Fruit fly (Drosophila melanogaster): ENCODE measurements around the gene CG15011.

CG15011 gene

dm6 chr3L:4270949-4271827, 12.2 kb upstream of the CG15011 start (continued):
- TF ChIP-seq CG3032 (tag; optimal IDR thresholded peaks at IDR 0.05) (peak; percentile 34), Eip93F (GFP tag; optimal IDR thresholded peaks at IDR 0.05) (no peak), CG1621 (tag; optimal IDR thresholded peaks at IDR 0.05) (no peak)

- peak; percentile 83 for TF ChIP-seq CG3032 (tag; optimal IDR thresholded peaks at IDR 0.05)
- TF ChIP-seq achi (GFP tag; optimal IDR thresholded peaks at IDR 0.05): peak; percentile 81
- no peak for TF ChIP-seq fkh (GFP tag; optimal IDR thresholded peaks at IDR 0.05)
- peak; percentile 94 for TF ChIP-seq Eip78C (GFP tag)
- TF ChIP-seq Ets96B (tag; optimal IDR thresholded peaks at IDR 0.05): peak; percentile 78
- peak; percentile 71 for TF ChIP-seq CG6854 (GFP tag; optimal IDR thresholded peaks at IDR 0.05)
- peak; percentile 13 for TF ChIP-seq dac (GFP tag; optimal IDR thresholded peaks at IDR 0.05)
- TF ChIP-seq CG10631 (GFP tag; optimal IDR thresholded peaks at IDR 0.05): peak; percentile 71
- peak; percentile 51 for TF ChIP-seq CG7368 (GFP tag; optimal IDR thresholded peaks at IDR 0.05)
- TF ChIP-seq pdm3 (GFP tag; optimal IDR thresholded peaks at IDR 0.05): peak; percentile 59
- peak; percentile 80 for TF ChIP-seq CG6276 (GFP tag; optimal IDR thresholded peaks at IDR 0.05)
- peak; percentile 89 for TF ChIP-seq CG8119 (GFP tag; IDR thresholded peaks at IDR 0.05)
- TF ChIP-seq Sox15 (GFP tag; optimal IDR thresholded peaks at IDR 0.05): peak; percentile 37
- TF ChIP-seq CG4318 (GFP tag; optimal IDR thresholded peaks at IDR 0.05): peak; percentile 70
- TF ChIP-seq CG31627 (GFP tag; optimal IDR thresholded peaks at IDR 0.05): peak; percentile 33
- TF ChIP-seq esn (GFP tag; optimal IDR thresholded peaks at IDR 0.05): peak; percentile 75
- TF ChIP-seq spab (GFP tag; optimal IDR thresholded peaks at IDR 0.05): peak; percentile 73
- TF ChIP-seq OdsH (GFP tag; optimal IDR thresholded peaks at IDR 0.05): peak; percentile 79
- peak; percentile 66 for TF ChIP-seq CG10669 (GFP tag; optimal IDR thresholded peaks at IDR 0.05)
- TF ChIP-seq Hr38 (GFP tag; optimal IDR thresholded peaks at IDR 0.05): no peak
- peak; percentile 58 for TF ChIP-seq fd59A (GFP tag; optimal IDR thresholded peaks at IDR 0.05)
- TF ChIP-seq CG6808 (GFP tag; optimal IDR thresholded peaks at IDR 0.05): peak; percentile 79
- TF ChIP-seq Eip75B (GFP tag; optimal IDR thresholded peaks at IDR 0.05): peak; percentile 46
- TF ChIP-seq ss (GFP tag; optimal IDR thresholded peaks at IDR 0.05): peak; percentile 77
- TF ChIP-seq CG1621 (tag; optimal IDR thresholded peaks at IDR 0.05): peak; percentile 56
- peak; percentile 51 for TF ChIP-seq cyc (GFP tag; optimal IDR thresholded peaks at IDR 0.05)
- TF ChIP-seq dsx (GFP tag; optimal IDR thresholded peaks at IDR 0.05; ENCODE audit: poor library complexity, severe bottlenecking): peak; percentile 81
- peak; percentile 78 for TF ChIP-seq CG3919 (GFP tag; optimal IDR thresholded peaks at IDR 0.05)
- peak; percentile 29; the same call in 1 of the 2 replicates for TF ChIP-seq CG11294 (GFP tag; IDR thresholded peaks at IDR 0.05)
- peak; percentile 58 for TF ChIP-seq Hr4 (GFP tag; optimal IDR thresholded peaks at IDR 0.05)
- peak; percentile 30 for TF ChIP-seq Sox14 (GFP tag; optimal IDR thresholded peaks at IDR 0.05)
- TF ChIP-seq CG8319 (GFP tag; optimal IDR thresholded peaks at IDR 0.05): peak; percentile 39
- peak; percentile 64 for TF ChIP-seq CG16779 (tag; optimal IDR thresholded peaks at IDR 0.05)
- TF ChIP-seq eg (GFP tag; IDR thresholded peaks at IDR 0.05): peak; percentile 76
- TF ChIP-seq CG9139 (GFP tag; optimal IDR thresholded peaks at IDR 0.05): peak; percentile 74
- TF ChIP-seq CG15336 (GFP tag; IDR thresholded peaks at IDR 0.05): peak; percentile 89
- TF ChIP-seq Hr39 (GFP tag; optimal IDR thresholded peaks at IDR 0.05): peak; percentile 30
- TF ChIP-seq Blimp-1 (GFP tag; optimal IDR thresholded peaks at IDR 0.05): peak; percentile 33
- peak; percentile 62 for TF ChIP-seq CG11762 (GFP tag; optimal IDR thresholded peaks at IDR 0.05; ENCODE audit: insufficient read depth)
- TF ChIP-seq CG8632 (GFP tag; optimal IDR thresholded peaks at IDR 0.05): peak; percentile 69
- peak; percentile 45 for TF ChIP-seq Gug (GFP tag; IDR thresholded peaks at IDR 0.05)
- TF ChIP-seq fd85E (GFP tag; optimal IDR thresholded peaks at IDR 0.05): peak; percentile 50
- peak; percentile 12 for TF ChIP-seq Ets21C (GFP tag; optimal IDR thresholded peaks at IDR 0.05)
- TF ChIP-seq Eip93F (GFP tag; optimal IDR thresholded peaks at IDR 0.05): peak; percentile 12
- TF ChIP-seq salr (GFP tag; optimal IDR thresholded peaks at IDR 0.05): peak; percentile 15 to 70
- peak; percentile 70 for TF ChIP-seq Sox102F (GFP tag; optimal IDR thresholded peaks at IDR 0.05)
- peak; percentile 63 for TF ChIP-seq Smox (GFP tag; optimal IDR thresholded peaks at IDR 0.05)
Observed at dm6 chr3L:4269920-4270319, 11.0 kb upstream of the CG15011 start.
